Fruit fly (Drosophila melanogaster) whole organism, prepupa: Measurements from ENCODE around the gene CG15196.

ENCODE experiments used
- Blimp-1 ChIP-seq: fragments of 200-800 bp; sonication (Bioruptor generic); optimal IDR thresholded peaks from 3 replicates; lab custom pipeline; 2017; ENCODE audit warnings: missing biosample characterization, missing genetic modification characterization, mild to moderate bottlenecking, moderate library complexity, missing genetic modification reagents
- CG10631 ChIP-seq: fragments of 200-800 bp; sonication (Bioruptor generic); optimal IDR thresholded peaks from 2 replicates; lab custom pipeline; 2016; ENCODE audit warnings: missing biosample characterization, missing genetic modification characterization
- CG10669 ChIP-seq: fragments of 200-800 bp; sonication (Bioruptor generic); optimal IDR thresholded peaks from 3 replicates; lab custom pipeline; 2018; ENCODE audit warnings: missing biosample characterization, mild to moderate bottlenecking, missing genetic modification characterization, moderate library complexity
- CG11762 ChIP-seq: fragments of 200-800 bp; sonication (Bioruptor generic); optimal IDR thresholded peaks from 3 replicates; lab custom pipeline; 2016; ENCODE audit warnings: missing biosample characterization, missing genetic modification characterization; ENCODE audit not compliant: insufficient read depth
- CG11902 ChIP-seq: fragments of 200-800 bp; sonication (Bioruptor generic); optimal IDR thresholded peaks from 3 replicates; lab custom pipeline; 2016; ENCODE audit warnings: missing biosample characterization, missing genetic modification characterization
- CG1621 ChIP-seq: fragments of 200-800 bp; sonication (Bioruptor generic); optimal IDR thresholded peaks from 3 replicates; lab custom pipeline; 2018; ENCODE audit warnings: missing biosample characterization, mild to moderate bottlenecking, missing genetic modification characterization
- CG16779 ChIP-seq: fragments of 200-800 bp; sonication (Bioruptor generic); optimal IDR thresholded peaks from 3 replicates; lab custom pipeline; 2017; ENCODE audit warnings: missing biosample characterization, mild to moderate bottlenecking, missing genetic modification characterization
- CG31627 ChIP-seq: fragments of 200-800 bp; sonication (Bioruptor generic); optimal IDR thresholded peaks from 3 replicates; lab custom pipeline; 2016; ENCODE audit warnings: missing biosample characterization, missing genetic modification characterization
- CG32006 ChIP-seq: fragments of 200-800 bp; sonication (Bioruptor generic); optimal IDR thresholded peaks from 3 replicates; lab custom pipeline; 2017; ENCODE audit warnings: missing biosample characterization, mild to moderate bottlenecking, missing genetic modification characterization
- CG34406 ChIP-seq: fragments of 200-800 bp; sonication (Bioruptor generic); optimal IDR thresholded peaks from 3 replicates; lab custom pipeline; 2016; ENCODE audit warnings: missing biosample characterization, missing genetic modification characterization
- CG4318 ChIP-seq: fragments of 200-800 bp; sonication (Bioruptor generic); optimal IDR thresholded peaks from 3 replicates; lab custom pipeline; 2017; ENCODE audit warnings: missing biosample characterization, mild to moderate bottlenecking, missing genetic modification characterization
- CG6163 ChIP-seq: fragments of 200-800 bp; sonication (Bioruptor generic); IDR thresholded peaks from 3 replicates; pipeline ENCODE4 v1.3.6; 2022; ENCODE audit warnings: missing biosample characterization, missing genetic modification characterization
- CG6792 ChIP-seq: fragments of 200-800 bp; sonication (Bioruptor generic); optimal IDR thresholded peaks from 3 replicates; lab custom pipeline; 2016; ENCODE audit warnings: missing biosample characterization, missing genetic modification characterization
- CG6854 ChIP-seq: fragments of 200-800 bp; sonication (Bioruptor generic); optimal IDR thresholded peaks from 2 replicates; lab custom pipeline; 2017; ENCODE audit warnings: missing biosample characterization, mild to moderate bottlenecking, missing genetic modification characterization
- CG7368 ChIP-seq: fragments of 200-800 bp; sonication (Bioruptor generic); optimal IDR thresholded peaks from 3 replicates; lab custom pipeline; 2016; ENCODE audit warnings: missing biosample characterization, missing genetic modification characterization
- CG8319 ChIP-seq: fragments of 200-800 bp; sonication (Bioruptor generic); optimal IDR thresholded peaks from 3 replicates; lab custom pipeline; 2016; ENCODE audit warnings: missing biosample characterization, missing genetic modification characterization
- Eip75B ChIP-seq: fragments of 200-800 bp; sonication (Bioruptor generic); optimal IDR thresholded peaks from 3 replicates; lab custom pipeline; 2016; ENCODE audit warnings: missing biosample characterization, missing genetic modification characterization
- Eip78C ChIP-seq: fragments of 200-800 bp; sonication (Bioruptor generic); peaks from one replicate; lab custom pipeline; 2016; ENCODE audit warnings: missing biosample characterization, missing genetic modification characterization
- Eip93F ChIP-seq: fragments of 200-800 bp; sonication (Bioruptor generic); optimal IDR thresholded peaks from 2 replicates; lab custom pipeline; 2016; ENCODE audit warnings: missing biosample characterization, mild to moderate bottlenecking, missing genetic modification characterization
- Ets21C ChIP-seq: fragments of 200-800 bp; sonication (Bioruptor generic); optimal IDR thresholded peaks from 3 replicates; lab custom pipeline; 2016; ENCODE audit warnings: missing biosample characterization, missing genetic modification characterization
- Ets96B ChIP-seq: fragments of 200-800 bp; optimal IDR thresholded peaks from 2 replicates; lab custom pipeline; 2019; ENCODE audit warnings: missing biosample characterization, mild to moderate bottlenecking, missing genetic modification characterization, moderate library complexity
- Gug ChIP-seq: fragments of 200-800 bp; sonication (Bioruptor generic); IDR thresholded peaks from 2 replicates; pipeline ENCODE4 v1.3.6; 2022; ENCODE audit warnings: missing biosample characterization, missing genetic modification characterization
- Hr39 ChIP-seq: fragments of 200-800 bp; sonication (Bioruptor generic); optimal IDR thresholded peaks from 2 replicates; lab custom pipeline; 2016; ENCODE audit warnings: missing biosample characterization, missing genetic modification characterization
- Hr4 ChIP-seq: fragments of 200-800 bp; sonication (Bioruptor generic); optimal IDR thresholded peaks from 3 replicates; lab custom pipeline; 2016; ENCODE audit warnings: missing biosample characterization, missing genetic modification characterization
- Lpt ChIP-seq: fragments of 200-800 bp; sonication (Bioruptor generic); optimal IDR thresholded peaks from 3 replicates; lab custom pipeline; 2016; ENCODE audit warnings: missing biosample characterization, missing genetic modification characterization
- OdsH ChIP-seq: fragments of 200-800 bp; sonication (Bioruptor generic); optimal IDR thresholded peaks from 3 replicates; lab custom pipeline; 2016; ENCODE audit warnings: missing biosample characterization, missing genetic modification characterization
- Smox ChIP-seq: fragments of 200-800 bp; sonication (Bioruptor generic); optimal IDR thresholded peaks from 3 replicates; lab custom pipeline; 2016; ENCODE audit warnings: missing biosample characterization, missing genetic modification characterization
- Sox102F ChIP-seq: fragments of 200-800 bp; sonication (Bioruptor generic); optimal IDR thresholded peaks from 2 replicates; lab custom pipeline; 2016; ENCODE audit warnings: missing biosample characterization, mild to moderate bottlenecking, missing genetic modification characterization
- Sox14 ChIP-seq: fragments of 200-800 bp; sonication (Bioruptor generic); optimal IDR thresholded peaks from 3 replicates; lab custom pipeline; 2016; ENCODE audit warnings: missing biosample characterization, missing genetic modification characterization
- acj6 ChIP-seq: fragments of 200-800 bp; sonication (Bioruptor generic); optimal IDR thresholded peaks from 3 replicates; lab custom pipeline; 2016; ENCODE audit warnings: missing biosample characterization, missing genetic modification characterization
- cyc ChIP-seq: fragments of 200-800 bp; sonication (Bioruptor generic); optimal IDR thresholded peaks from 3 replicates; lab custom pipeline; 2016; ENCODE audit warnings: missing biosample characterization, missing genetic modification characterization
- dac ChIP-seq: fragments of 200-800 bp; sonication (Bioruptor generic); optimal IDR thresholded peaks from 2 replicates; lab custom pipeline; 2017; ENCODE audit warnings: missing biosample characterization, mild to moderate bottlenecking, missing genetic modification characterization
- dsx ChIP-seq: fragments of 200-800 bp; optimal IDR thresholded peaks from 3 replicates; lab custom pipeline; 2019; ENCODE audit warnings: missing biosample characterization, mild to moderate bottlenecking, missing genetic modification characterization, moderate library complexity; ENCODE audit not compliant: poor library complexity, severe bottlenecking
- eg ChIP-seq: fragments of 200-800 bp; sonication (Bioruptor generic); IDR thresholded peaks from 3 replicates; pipeline ENCODE4 v1.3.6; 2022; ENCODE audit warnings: missing biosample characterization, missing genetic modification characterization
- esn ChIP-seq: fragments of 200-800 bp; sonication (Bioruptor generic); optimal IDR thresholded peaks from 2 replicates; lab custom pipeline; 2016; ENCODE audit warnings: missing biosample characterization, mild to moderate bottlenecking, missing genetic modification characterization, moderate library complexity
- fd59A ChIP-seq: fragments of 200-800 bp; sonication (Bioruptor generic); optimal IDR thresholded peaks from 2 replicates; lab custom pipeline; 2017; ENCODE audit warnings: missing biosample characterization, mild to moderate bottlenecking, missing genetic modification characterization, missing genetic modification reagents
- fkh ChIP-seq: fragments of 200-800 bp; sonication (Bioruptor generic); optimal IDR thresholded peaks from 3 replicates; lab custom pipeline; 2017; ENCODE audit warnings: missing biosample characterization, mild to moderate bottlenecking, missing genetic modification characterization, moderate library complexity
- lz ChIP-seq: fragments of 200-800 bp; sonication (Bioruptor generic); optimal IDR thresholded peaks from 3 replicates; lab custom pipeline; 2016; ENCODE audit warnings: missing biosample characterization, missing genetic modification characterization
- pdm3 ChIP-seq: fragments of 200-800 bp; sonication (Bioruptor generic); optimal IDR thresholded peaks from 3 replicates; lab custom pipeline; 2016; ENCODE audit warnings: missing biosample characterization, missing genetic modification characterization
- salr ChIP-seq, 2 experiments: fragments of 200-800 bp; sonication (Bioruptor generic); optimal IDR thresholded peaks; 3 replicates each; lab custom pipeline; 2016 to 2018; ENCODE audit warnings: missing biosample characterization in 2 of 2, missing genetic modification characterization in 2 of 2, mild to moderate bottlenecking in 1 of 2
- spab ChIP-seq: fragments of 200-800 bp; sonication (Bioruptor generic); optimal IDR thresholded peaks from 2 replicates; lab custom pipeline; 2017; ENCODE audit warnings: missing biosample characterization, mild to moderate bottlenecking, missing genetic modification characterization, missing genetic modification reagents
- svp ChIP-seq: fragments of 200-800 bp; sonication (Bioruptor generic); peaks from one replicate; lab custom pipeline; 2016; ENCODE audit warnings: missing biosample characterization, missing genetic modification characterization
- topi ChIP-seq: fragments of 200-800 bp; sonication (Bioruptor generic); optimal IDR thresholded peaks from 3 replicates; lab custom pipeline; 2016; ENCODE audit warnings: missing biosample characterization, missing genetic modification characterization

The CG15196 gene

dm6 chrX:11449476-11450119 is 39.9 kb downstream of the CG15196 start (continued):
- TF ChIP-seq CG32006 (GFP tag; lab: Kevin White, UChicago), result peak; percentile 49
- no peak for TF ChIP-seq spab (GFP tag; lab: Kevin White, UChicago)
- peak; percentile 49 for TF ChIP-seq CG10669 (GFP tag; lab: Kevin White, UChicago)
- TF ChIP-seq CG8319 (GFP tag; lab: Kevin White, UChicago), result peak; percentile 38
- TF ChIP-seq CG11762, result peak; percentile 27
- TF ChIP-seq CG7368 (GFP tag; lab: Kevin White, UChicago), result peak; percentile 52
- TF ChIP-seq Smox (GFP tag; lab: Kevin White, UChicago), result peak; percentile 86
- no peak for TF ChIP-seq CG16779 (tag; lab: Kevin White, UChicago)
- TF ChIP-seq Blimp-1, result peak; percentile 61
- TF ChIP-seq salr (GFP tag; optimal IDR thresholded peaks at IDR 0.05; lab: Kevin White, UChicago), result no peak
- TF ChIP-seq CG31627, result peak; percentile 90
- peak; percentile 52 for TF ChIP-seq CG6854 (GFP tag; lab: Kevin White, UChicago)
- TF ChIP-seq eg (GFP tag; lab: Robert Waterston, UW), result peak; percentile 76
- peak; percentile 85 for TF ChIP-seq Sox102F (GFP tag; lab: Kevin White, UChicago)
- TF ChIP-seq fkh (GFP tag; lab: Kevin White, UChicago), result peak; percentile 54
- no peak for TF ChIP-seq dac (GFP tag; lab: Kevin White, UChicago)
- TF ChIP-seq CG6163 (GFP tag; lab: Robert Waterston, UW), result peak; percentile 80
- TF ChIP-seq esn (GFP tag; lab: Kevin White, UChicago), result peak; percentile 87
- TF ChIP-seq Eip75B (GFP tag; lab: Kevin White, UChicago), result peak; percentile 63
- TF ChIP-seq OdsH (GFP tag; lab: Kevin White, UChicago), result peak; percentile 57
- TF ChIP-seq Lpt (GFP tag; lab: Kevin White, UChicago), result peak; percentile 10
- peak; percentile 72 for TF ChIP-seq CG6792 (GFP tag; lab: Kevin White, UChicago)

dm6 chrX:11450406-11450805 is 40.7 kb downstream of the CG15196 start:
- TF ChIP-seq topi (GFP tag; lab: Kevin White, UChicago) (no peak), acj6 (GFP tag; lab: Kevin White, UChicago) (no peak), cyc (GFP tag; lab: Kevin White, UChicago) (no peak), CG4318 (no peak), Hr4 (GFP tag; lab: Kevin White, UChicago) (no peak), Smox (GFP tag; lab: Kevin White, UChicago) (no peak), CG11902 (GFP tag; lab: Kevin White, UChicago) (no peak), CG34406 (GFP tag; lab: Kevin White, UChicago) (no peak), Gug (GFP tag; lab: Robert Waterston, UW) (no peak), Eip93F (GFP tag; lab: Kevin White, UChicago) (no peak), CG6163 (GFP tag; lab: Robert Waterston, UW) (no peak), Hr39 (no peak), svp (peak; percentile 59), lz (no peak), CG31627 (no peak), Sox14 (GFP tag; lab: Kevin White, UChicago) (no peak), Ets96B (tag; lab: Kevin White, UChicago) (no peak), CG10631 (GFP tag; lab: Kevin White, UChicago) (no peak), Eip78C (GFP tag; lab: Kevin White, UChicago) (peak; percentile 69), dsx (no peak), fd59A (no peak), pdm3 (GFP tag; lab: Kevin White, UChicago) (peak; percentile 23), CG1621 (tag; lab: Kevin White, UChicago) (no peak), Ets21C (GFP tag; lab: Kevin White, UChicago) (no peak), OdsH (GFP tag; lab: Kevin White, UChicago) (no peak), dac (GFP tag; lab: Kevin White, UChicago) (no peak)
